Worm (Caenorhabditis elegans) whole organism, early embryonic: Measurements from ENCODE around the gene srx-50.

Experiments used
- B0310.2 ChIP-seq: sonication (generic microtip); optimal IDR thresholded peaks from 2 replicates; lab custom pipeline; 2016; ENCODE audit warnings: mild to moderate bottlenecking, missing genetic modification characterization, missing compliant biosample characterization
- F13C5.2 ChIP-seq: sonication (generic microtip); optimal IDR thresholded peaks from 2 replicates; lab custom pipeline; 2017; ENCODE audit warnings: mild to moderate bottlenecking, missing genetic modification characterization, inconsistent platforms, missing compliant biosample characterization
- aly-1 ChIP-seq: sonication (generic microtip); optimal IDR thresholded peaks from 2 replicates; lab custom pipeline; 2016; ENCODE audit warnings: missing genetic modification characterization, missing compliant biosample characterization
- ama-1 ChIP-seq: fragments of 150-350 bp; optimal IDR thresholded peaks from 2 replicates; lab custom pipeline; 2014
- ceh-13 ChIP-seq: fragments of 200-800 bp; sonication (Bioruptor generic); optimal IDR thresholded peaks from 2 replicates; lab custom pipeline; 2018; ENCODE audit warnings: mild to moderate bottlenecking, missing genetic modification characterization, missing compliant biosample characterization
- ceh-36 ChIP-seq: sonication (generic microtip); optimal IDR thresholded peaks from 2 replicates; lab custom pipeline; 2016; ENCODE audit warnings: missing genetic modification characterization, inconsistent platforms, missing compliant biosample characterization
- ets-7 ChIP-seq: sonication (generic microtip); optimal IDR thresholded peaks from 2 replicates; lab custom pipeline; 2016; ENCODE audit warnings: missing genotype, missing genetic modification characterization, missing compliant biosample characterization
- flt-1 ChIP-seq: fragments of 200-800 bp; sonication (Bioruptor generic); IDR thresholded peaks from 2 replicates; pipeline ENCODE4 v1.3.6; 2022; ENCODE audit warnings: missing genetic modification characterization, missing compliant biosample characterization
- hmbx-1 ChIP-seq: sonication (generic microtip); optimal IDR thresholded peaks from 2 replicates; lab custom pipeline; 2016; ENCODE audit warnings: mild to moderate bottlenecking, missing genetic modification characterization, missing compliant biosample characterization
- hmg-4 ChIP-seq: fragments of 200-800 bp; sonication (Bioruptor generic); optimal IDR thresholded peaks from 2 replicates; lab custom pipeline; 2018; ENCODE audit warnings: mild to moderate bottlenecking, missing genetic modification characterization, missing compliant biosample characterization
- hnd-1 ChIP-seq: sonication (generic microtip); optimal IDR thresholded peaks from 2 replicates; lab custom pipeline; 2016; ENCODE audit warnings: missing genetic modification characterization, missing compliant biosample characterization
- pes-1 ChIP-seq: fragments of 200-800 bp; sonication (Bioruptor generic); IDR thresholded peaks from 2 replicates; pipeline ENCODE4 v1.3.6; 2022; ENCODE audit warnings: missing genetic modification reagents, missing genetic modification characterization, missing compliant biosample characterization
- scrt-1 ChIP-seq: fragments of 200-800 bp; sonication (Bioruptor generic); IDR thresholded peaks from 2 replicates; pipeline ENCODE4 v1.3.6; 2022; ENCODE audit warnings: missing genetic modification characterization, missing compliant biosample characterization
- sea-1 ChIP-seq: fragments of 200-800 bp; sonication (Bioruptor generic); conservative IDR thresholded peaks from 2 replicates; pipeline ENCODE4 v1.3.6; 2022; ENCODE audit warnings: missing genetic modification characterization, missing compliant biosample characterization
- tbx-11 ChIP-seq: fragments of 200-800 bp; sonication (Bioruptor generic); IDR thresholded peaks from 2 replicates; pipeline ENCODE4 v1.3.6; 2022; ENCODE audit warnings: missing genetic modification characterization, missing compliant biosample characterization
- tbx-37 ChIP-seq: fragments of 200-800 bp; sonication (Bioruptor generic); conservative IDR thresholded peaks from 2 replicates; pipeline ENCODE4 v1.3.6; 2022; ENCODE audit warnings: missing genetic modification reagents, missing genetic modification characterization, missing compliant biosample characterization
- tra-4 ChIP-seq: sonication (generic microtip); optimal IDR thresholded peaks from 2 replicates; lab custom pipeline; 2017; ENCODE audit warnings: missing genetic modification characterization, missing compliant biosample characterization

srx-50 gene

ce11 chrIV:7057677-7058076 is at the start of gene srx-50:
Gene srx-50, plus strand, starts transcription at chrIV:7057977.
- TF ChIP-seq flt-1 (GFP tag; lab: Robert Waterston, UW) (no peak), ama-1 (lab: Kevin White, UChicago) (no peak), F13C5.2 (tag; lab: Kevin White, UChicago) (no peak), hmbx-1 (tag; lab: Kevin White, UChicago) (no peak), pes-1 (no peak), tra-4 (no peak), aly-1 (no peak)

- TF ChIP-seq pes-1 (no peak), tra-4 (no peak), sea-1 (GFP tag; lab: Robert Waterston, UW) (no peak)
These were observed 48.2 kb upstream of the srx-50 start, which contains the start of gene C25A8.2 for ce11 chrIV:7009531-7009930. Gene C25A8.2, plus strand, starts transcription at chrIV:7009831.

ce11 chrIV:7010195-7010594 is 47.6 kb upstream of the srx-50 start:
- no peak for TF ChIP-seq ama-1 (lab: Kevin White, UChicago)
- no peak for TF ChIP-seq aly-1
- TF ChIP-seq ceh-13 (GFP tag; lab: Kevin White, UChicago): no peak
- TF ChIP-seq hmg-4 (GFP tag; lab: Kevin White, UChicago): no peak
- no peak for TF ChIP-seq ceh-36 (tag; lab: Kevin White, UChicago)

ce11 chrIV:7010835-7011234 is 46.9 kb upstream of the srx-50 start, which contains the start of gene C25A8.1:
Gene C25A8.1, plus strand, starts transcription at chrIV:7011135.
- TF ChIP-seq flt-1 (GFP tag; lab: Robert Waterston, UW) (no peak), tbx-37 (GFP tag; lab: Robert Waterston, UW) (no peak), aly-1 (no peak), hmbx-1 (tag; lab: Kevin White, UChicago) (no peak), hnd-1 (tag; lab: Kevin White, UChicago) (no peak), sea-1 (GFP tag; lab: Robert Waterston, UW) (no peak), ceh-13 (GFP tag; lab: Kevin White, UChicago) (no peak), pes-1 (no peak), tbx-11 (GFP tag; lab: Robert Waterston, UW) (no peak), B0310.2 (tag; lab: Kevin White, UChicago) (no peak), ets-7 (tag; lab: Kevin White, UChicago) (no peak), F13C5.2 (tag; lab: Kevin White, UChicago) (no peak), ceh-36 (tag; lab: Kevin White, UChicago) (no peak), ama-1 (lab: Kevin White, UChicago) (no peak)

ce11 chrIV:7011728-7012127 is 46.0 kb upstream of the srx-50 start, which contains the start of gene trxr-1:
Gene trxr-1, plus strand, starts transcription at chrIV:7011954.
- TF ChIP-seq scrt-1: no peak
- TF ChIP-seq B0310.2 (tag; lab: Kevin White, UChicago): no peak
- no peak for TF ChIP-seq tra-4
- TF ChIP-seq pes-1: no peak
- TF ChIP-seq tbx-11 (GFP tag; lab: Robert Waterston, UW): no peak
- no peak for TF ChIP-seq F13C5.2 (tag; lab: Kevin White, UChicago)
- no peak for TF ChIP-seq hmg-4 (GFP tag; lab: Kevin White, UChicago)
- no peak for TF ChIP-seq sea-1 (GFP tag; lab: Robert Waterston, UW)
- no peak for TF ChIP-seq tbx-37 (GFP tag; lab: Robert Waterston, UW)
- no peak for TF ChIP-seq hnd-1 (tag; lab: Kevin White, UChicago)
- no peak for TF ChIP-seq ama-1 (lab: Kevin White, UChicago)
- no peak for TF ChIP-seq ceh-13 (GFP tag; lab: Kevin White, UChicago)

ce11 chrIV:7012214-7012613 is 45.6 kb upstream of the srx-50 start:
- TF ChIP-seq tra-4 (no peak), aly-1 (no peak), pes-1 (no peak), scrt-1 (no peak), sea-1 (GFP tag; lab: Robert Waterston, UW) (no peak), hmbx-1 (tag; lab: Kevin White, UChicago) (no peak), hnd-1 (tag; lab: Kevin White, UChicago) (no peak), ama-1 (lab: Kevin White, UChicago) (no peak), ets-7 (tag; lab: Kevin White, UChicago) (no peak), B0310.2 (tag; lab: Kevin White, UChicago) (no peak), ceh-13 (GFP tag; lab: Kevin White, UChicago) (no peak), tbx-37 (GFP tag; lab: Robert Waterston, UW) (no peak), tbx-11 (GFP tag; lab: Robert Waterston, UW) (no peak), hmg-4 (GFP tag; lab: Kevin White, UChicago) (no peak), ceh-36 (tag; lab: Kevin White, UChicago) (no peak)

ce11 chrIV:7012731-7013445 is 44.9 kb upstream of the srx-50 start:
- TF ChIP-seq scrt-1 (no peak), flt-1 (GFP tag; lab: Robert Waterston, UW) (no peak), hmg-4 (GFP tag; lab: Kevin White, UChicago) (no peak), ama-1 (lab: Kevin White, UChicago) (no peak), B0310.2 (tag; lab: Kevin White, UChicago) (no peak), aly-1 (no peak), sea-1 (GFP tag; lab: Robert Waterston, UW) (no peak), hmbx-1 (tag; lab: Kevin White, UChicago) (no peak), hnd-1 (tag; lab: Kevin White, UChicago) (no peak), tbx-37 (GFP tag; lab: Robert Waterston, UW) (no peak), pes-1 (no peak), ceh-13 (GFP tag; lab: Kevin White, UChicago) (no peak), tra-4 (no peak), F13C5.2 (tag; lab: Kevin White, UChicago) (no peak), ceh-36 (tag; lab: Kevin White, UChicago) (no peak)
